Worm (Caenorhabditis elegans) whole organism, L2 larva: ENCODE data around the gene gst-1.
A peak's percentile ranks its signal among the peaks of the same experiment; 100 is the strongest.

ENCODE experiments used
- C34F6.9 ChIP-seq: fragments of 150-350 bp; optimal IDR thresholded peaks from 2 replicates; lab custom pipeline; 2014; ENCODE audit warnings: missing biosample characterization, missing genetic modification characterization
- F13H6.1 ChIP-seq: sonication (generic microtip); optimal IDR thresholded peaks from 2 replicates; lab custom pipeline; 2016; ENCODE audit warnings: missing genetic modification characterization, missing compliant biosample characterization
- Y55F3AM.14 ChIP-seq: fragments of 200-800 bp; sonication (Bioruptor generic); optimal IDR thresholded peaks from 2 replicates; lab custom pipeline; 2018; ENCODE audit warnings: mild to moderate bottlenecking, missing genetic modification characterization, missing compliant biosample characterization
- aly-2 ChIP-seq: fragments of 150-350 bp; optimal IDR thresholded peaks from 2 replicates; lab custom pipeline; 2014; ENCODE audit warnings: missing biosample characterization, missing genetic modification characterization
- ama-1 ChIP-seq: fragments of 150-350 bp; optimal IDR thresholded peaks from 2 replicates; lab custom pipeline; 2018; ENCODE audit warnings: inconsistent platforms
- blmp-1 ChIP-seq: sonication (generic microtip); optimal IDR thresholded peaks from 2 replicates; lab custom pipeline; 2017; ENCODE audit warnings: missing genetic modification characterization, mild to moderate bottlenecking, missing compliant biosample characterization, antibody characterized with exemption, moderate library complexity; ENCODE audit not compliant: insufficient read depth
- ceh-16 ChIP-seq: fragments of 150-350 bp; optimal IDR thresholded peaks from 2 replicates; lab custom pipeline; 2014; ENCODE audit warnings: missing biosample characterization, missing genetic modification characterization
- ceh-82 ChIP-seq: fragments of 150-350 bp; optimal IDR thresholded peaks from 2 replicates; lab custom pipeline; 2014; ENCODE audit warnings: missing biosample characterization, missing genetic modification characterization
- crh-2 ChIP-seq: sonication (generic microtip); optimal IDR thresholded peaks from 2 replicates; lab custom pipeline; 2017; ENCODE audit warnings: missing biosample characterization, missing genetic modification characterization
- dmd-4 ChIP-seq: sonication (generic microtip); optimal IDR thresholded peaks from 2 replicates; lab custom pipeline; 2017; ENCODE audit warnings: missing biosample characterization, missing genetic modification characterization
- egl-27 ChIP-seq: sonication (generic microtip); optimal IDR thresholded peaks from 3 replicates; lab custom pipeline; 2017; ENCODE audit warnings: missing biosample characterization, missing genetic modification reagents, missing genetic modification characterization
- elt-3 ChIP-seq: sonication (generic microtip); optimal IDR thresholded peaks from 2 replicates; lab custom pipeline; 2017; ENCODE audit warnings: missing biosample characterization, missing genetic modification characterization
- fos-1 ChIP-seq: fragments of 150-350 bp; optimal IDR thresholded peaks from 2 replicates; lab custom pipeline; 2014; ENCODE audit warnings: missing biosample characterization, missing genetic modification characterization
- gmeb-1 ChIP-seq: fragments of 150-350 bp; optimal IDR thresholded peaks from 2 replicates; lab custom pipeline; 2014; ENCODE audit warnings: missing biosample characterization, missing genetic modification characterization
- lin-11 ChIP-seq: fragments of 150-350 bp; sonication (generic microtip); optimal IDR thresholded peaks from 2 replicates; lab custom pipeline; 2014; ENCODE audit warnings: missing biosample characterization, missing genetic modification characterization, inconsistent platforms, mixed read lengths
- lin-13 ChIP-seq: fragments of 150-350 bp; optimal IDR thresholded peaks from 2 replicates; lab custom pipeline; 2014; ENCODE audit warnings: missing biosample characterization, missing genetic modification reagents, missing genetic modification characterization
- lsy-2 ChIP-seq, 2 experiments: fragments of 150-350 bp in 1 of 2; sonication (generic microtip) in 1 of 2; optimal IDR thresholded peaks; 2 replicates each; lab custom pipeline; 2014 to 2017; ENCODE audit warnings: missing biosample characterization in 2 of 2, missing genetic modification characterization in 2 of 2
- mbf-1 ChIP-seq: sonication (generic microtip); optimal IDR thresholded peaks from 2 replicates; lab custom pipeline; 2017; ENCODE audit warnings: missing biosample characterization, missing genetic modification characterization
- mdl-1 ChIP-seq, 2 experiments: fragments of 150-350 bp in 1 of 2; sonication (generic microtip) in 1 of 2; optimal IDR thresholded peaks; 2 replicates each; lab custom pipeline; 2017; ENCODE audit warnings: missing biosample characterization in 2 of 2, missing genetic modification characterization in 2 of 2
- nhr-10 ChIP-seq: sonication (generic microtip); optimal IDR thresholded peaks from 2 replicates; lab custom pipeline; 2017; ENCODE audit warnings: missing biosample characterization, missing genetic modification characterization
- nhr-11 ChIP-seq: fragments of 150-350 bp; optimal IDR thresholded peaks from 2 replicates; lab custom pipeline; 2014; ENCODE audit warnings: missing biosample characterization, missing genetic modification characterization
- nhr-12 ChIP-seq: fragments of 150-350 bp; optimal IDR thresholded peaks from 2 replicates; lab custom pipeline; 2014; ENCODE audit warnings: missing biosample characterization, missing genetic modification characterization
- nhr-129 ChIP-seq: fragments of 150-350 bp; optimal IDR thresholded peaks from 2 replicates; lab custom pipeline; 2014; ENCODE audit warnings: missing biosample characterization, missing genetic modification characterization
- nhr-21 ChIP-seq: fragments of 150-350 bp; optimal IDR thresholded peaks from 2 replicates; lab custom pipeline; 2014; ENCODE audit warnings: missing biosample characterization, missing genetic modification characterization
- nhr-237 ChIP-seq: fragments of 150-350 bp; optimal IDR thresholded peaks from 2 replicates; lab custom pipeline; 2014; ENCODE audit warnings: missing biosample characterization, missing genetic modification characterization
- nhr-25 ChIP-seq: fragments of 150-350 bp; sonication (generic microtip); optimal IDR thresholded peaks from 3 replicates; lab custom pipeline; 2014; ENCODE audit warnings: missing biosample characterization, missing genetic modification characterization
- nhr-6 ChIP-seq: fragments of 150-350 bp; optimal IDR thresholded peaks from 2 replicates; lab custom pipeline; 2014; ENCODE audit warnings: missing biosample characterization, missing genetic modification characterization
- nhr-77 ChIP-seq: fragments of 150-350 bp; optimal IDR thresholded peaks from 2 replicates; lab custom pipeline; 2014; ENCODE audit warnings: missing biosample characterization, missing genetic modification characterization
- sem-4 ChIP-seq: fragments of 150-350 bp; optimal IDR thresholded peaks from 2 replicates; lab custom pipeline; 2014; ENCODE audit warnings: missing biosample characterization, missing genetic modification reagents, missing genetic modification characterization
- skn-1 ChIP-seq: sonication (generic microtip); optimal IDR thresholded peaks from 2 replicates; lab custom pipeline; 2017; ENCODE audit warnings: missing biosample characterization, missing genetic modification characterization
- sma-3 ChIP-seq: sonication (generic microtip); optimal IDR thresholded peaks from 2 replicates; lab custom pipeline; 2016; ENCODE audit warnings: missing genetic modification reagents, missing genetic modification characterization, missing compliant biosample characterization
- sma-9 ChIP-seq, 2 experiments: fragments of 150-350 bp in 1 of 2; sonication (generic microtip) in 1 of 2; optimal IDR thresholded peaks; 2 replicates each; lab custom pipeline; 2014 to 2016; ENCODE audit warnings: missing genetic modification characterization in 2 of 2, mild to moderate bottlenecking in 1 of 2, missing biosample characterization in 1 of 2, missing compliant biosample characterization in 1 of 2, missing genetic modification reagents in 1 of 2, moderate library complexity in 1 of 2
- snpc-4 ChIP-seq: fragments of 150-350 bp; optimal IDR thresholded peaks from 2 replicates; lab custom pipeline; 2014; ENCODE audit warnings: missing biosample characterization, missing genetic modification characterization
- unc-39 ChIP-seq: fragments of 150-350 bp; optimal IDR thresholded peaks from 2 replicates; lab custom pipeline; 2014; ENCODE audit warnings: missing biosample characterization, missing genetic modification characterization
- unc-55 ChIP-seq: fragments of 150-350 bp; sonication (generic microtip); optimal IDR thresholded peaks from 3 replicates; lab custom pipeline; 2014; ENCODE audit warnings: missing biosample characterization, missing genetic modification reagents, missing genetic modification characterization
- unc-62 ChIP-seq: fragments of 150-350 bp; optimal IDR thresholded peaks from 2 replicates; lab custom pipeline; 2014; ENCODE audit warnings: missing biosample characterization, missing genetic modification reagents, missing genetic modification characterization
- zag-1 ChIP-seq: fragments of 150-350 bp; optimal IDR thresholded peaks from 2 replicates; lab custom pipeline; 2014; ENCODE audit warnings: missing biosample characterization, missing genetic modification characterization
- ztf-1 ChIP-seq: fragments of 200-800 bp; sonication (Bioruptor generic); conservative IDR thresholded peaks from 2 replicates; pipeline ENCODE4 v1.3.6; 2022; ENCODE audit warnings: missing genetic modification characterization, missing compliant biosample characterization
- ztf-11 ChIP-seq: sonication (generic microtip); optimal IDR thresholded peaks from 2 replicates; lab custom pipeline; 2017; ENCODE audit warnings: missing biosample characterization, missing genetic modification characterization
- ztf-4 ChIP-seq: fragments of 150-350 bp; optimal IDR thresholded peaks from 2 replicates; lab custom pipeline; 2014; ENCODE audit warnings: missing biosample characterization, missing genetic modification characterization

The gst-1 gene

ce11 chrIII:9053263-9053662, 5.9 kb upstream of the gst-1 start:
- peak; percentile 77 for TF ChIP-seq ama-1
- no peak for TF ChIP-seq sem-4 (tag; lab: Kevin White, UChicago)
- peak; percentile 7 for TF ChIP-seq nhr-25 (tag; lab: Kevin White, UChicago)

ce11 chrIII:9053740-9054252, 5.3 kb upstream of the gst-1 start, which contains the start of gene R107.5:
TSS of gene R107.5 (minus strand) at chrIII:9053790.
- TF ChIP-seq snpc-4 (tag; lab: Kevin White, UChicago) (peak; percentile 66), nhr-12 (tag; lab: Kevin White, UChicago) (peak; percentile 1), nhr-129 (tag; lab: Kevin White, UChicago) (peak; percentile 95), mdl-1 (tag; optimal IDR thresholded peaks at IDR 0.05; lab: Kevin White, UChicago) (peak; percentile 88 to 96), nhr-237 (no peak), unc-62 (GFP tag; lab: Kevin White, UChicago) (peak; percentile 73), Y55F3AM.14 (GFP tag; lab: Kevin White, UChicago) (peak; percentile 95), dmd-4 (tag; lab: Kevin White, UChicago) (no peak), ceh-16 (tag; lab: Kevin White, UChicago) (peak; percentile 13), C34F6.9 (tag; lab: Kevin White, UChicago) (peak; percentile 97), nhr-11 (tag; lab: Kevin White, UChicago) (no peak), ztf-4 (tag; lab: Kevin White, UChicago) (peak; percentile 95), lin-13 (GFP tag; lab: Kevin White, UChicago) (peak; percentile 84), skn-1 (tag; lab: Kevin White, UChicago) (peak; percentile 36), nhr-6 (tag; lab: Kevin White, UChicago) (peak; percentile 75), sma-9 (GFP tag; optimal IDR thresholded peaks at IDR 0.05; lab: Kevin White, UChicago) (peak; percentile 87), sma-9 (tag; optimal IDR thresholded peaks at IDR 0.05; lab: Kevin White, UChicago) (no peak), nhr-77 (tag; lab: Kevin White, UChicago) (no peak), unc-55 (peak; percentile 80), elt-3 (tag; lab: Kevin White, UChicago) (no peak), ama-1 (peak; percentile 98), ceh-82 (tag; lab: Kevin White, UChicago) (no peak), aly-2 (tag; lab: Kevin White, UChicago) (no peak), nhr-25 (tag; lab: Kevin White, UChicago) (peak; percentile 96), F13H6.1 (peak; percentile 95), ztf-11 (no peak), nhr-10 (tag; lab: Kevin White, UChicago) (peak; percentile 80), crh-2 (peak; percentile 98), gmeb-1 (peak; percentile 82), mbf-1 (tag; lab: Kevin White, UChicago) (no peak), blmp-1 (peak; percentile 90), sem-4 (tag; lab: Kevin White, UChicago) (peak; percentile 92), nhr-21 (peak; percentile 96), lsy-2 (tag; optimal IDR thresholded peaks at IDR 0.05; lab: Kevin White, UChicago) (peak; percentile 80 to 92), sma-3 (GFP tag; lab: Kevin White, UChicago) (peak; percentile 98), fos-1 (tag; lab: Kevin White, UChicago) (peak; percentile 91), egl-27 (tag; lab: Kevin White, UChicago) (peak; percentile 82), ztf-1 (GFP tag; lab: Robert Waterston, UW) (peak; percentile 97), lin-11 (tag; lab: Kevin White, UChicago) (peak; percentile 87), unc-39 (no peak), zag-1 (peak; percentile 37)
